Worm (Caenorhabditis elegans): ENCODE measurements around the gene E02C12.12.

- TF ChIP-seq ref-1 (GFP tag; conservative IDR thresholded peaks at IDR 0.05), result no peak
- TF ChIP-seq klf-2 (GFP tag; conservative IDR thresholded peaks at IDR 0.05), result no peak
- TF ChIP-seq ztf-29 (GFP tag; IDR thresholded peaks at IDR 0.05), result no peak
- TF ChIP-seq ztf-23 (GFP tag; IDR thresholded peaks at IDR 0.05), result no peak
- no peak for TF ChIP-seq flt-1 (GFP tag; IDR thresholded peaks at IDR 0.05)
These were observed 43.7 kb downstream of the E02C12.12 start for ce11 chrV:9338452-9338851.
